Fruit fly (Drosophila melanogaster) whole organism, embryonic: ENCODE data around the gene her.

Source experiments
- Ada2b ChIP-seq: fragments of 200-800 bp; sonication (Bioruptor generic); IDR thresholded peaks from 2 replicates; pipeline ENCODE4 v1.3.6; 2022; ENCODE audit warnings: missing biosample characterization, missing genetic modification characterization
- Awh ChIP-seq: fragments of 200-800 bp; sonication (Bioruptor generic); IDR thresholded peaks from 2 replicates; pipeline ENCODE4, ENCODE4 v1.3.6; 2022; ENCODE audit warnings: missing biosample characterization, missing genetic modification characterization
- Bgb ChIP-seq: fragments of 200-800 bp; sonication (Bioruptor generic); IDR thresholded peaks from 2 replicates; pipeline ENCODE4 v1.3.6; 2022; ENCODE audit warnings: missing biosample characterization, missing genetic modification characterization; ENCODE audit not compliant: partially characterized antibody
- CG10462 ChIP-seq: fragments of 200-800 bp; sonication (Bioruptor generic); optimal IDR thresholded peaks from 2 replicates; lab custom pipeline; 2016; ENCODE audit warnings: missing biosample characterization, missing genetic modification characterization
- CG10654 ChIP-seq: fragments of 200-800 bp; sonication (Bioruptor generic); optimal IDR thresholded peaks from 2 replicates; lab custom pipeline; 2016; ENCODE audit warnings: missing biosample characterization, missing genetic modification characterization
- CG10959 ChIP-seq: fragments of 200-800 bp; sonication (Bioruptor generic); IDR thresholded peaks from 2 replicates; pipeline ENCODE4 v1.3.6; 2022; ENCODE audit warnings: missing biosample characterization, missing genetic modification characterization
- CG13624 ChIP-seq: fragments of 200-800 bp; sonication (Bioruptor generic); optimal IDR thresholded peaks from 2 replicates; lab custom pipeline; 2016; ENCODE audit warnings: missing biosample characterization, missing genetic modification characterization
- CG15011 ChIP-seq: fragments of 200-800 bp; sonication (Bioruptor generic); optimal IDR thresholded peaks from 3 replicates; lab custom pipeline; 2018; ENCODE audit warnings: missing biosample characterization, mild to moderate bottlenecking, missing genetic modification characterization
- CG15479 ChIP-seq: fragments of 200-800 bp; sonication (Bioruptor generic); optimal IDR thresholded peaks from 3 replicates; lab custom pipeline; 2019; ENCODE audit warnings: missing biosample characterization, mild to moderate bottlenecking, missing genetic modification characterization, moderate library complexity
- CG3163 ChIP-seq: fragments of 200-800 bp; sonication (Bioruptor generic); optimal IDR thresholded peaks from 3 replicates; lab custom pipeline; 2016; ENCODE audit warnings: missing biosample characterization, missing genetic modification characterization
- CG34422 ChIP-seq: fragments of 200-800 bp; sonication (Bioruptor generic); IDR thresholded peaks from 3 replicates; pipeline ENCODE4 v1.3.6; 2022; ENCODE audit warnings: missing biosample characterization, missing genetic modification characterization
- CG4360 ChIP-seq: fragments of 200-800 bp; sonication (Bioruptor generic); IDR thresholded peaks from 2 replicates; pipeline ENCODE4 v1.3.6; 2022; ENCODE audit warnings: missing biosample characterization, missing genetic modification characterization
- CG4424 ChIP-seq: fragments of 200-800 bp; sonication (Bioruptor generic); optimal IDR thresholded peaks from 3 replicates; lab custom pipeline; 2016; ENCODE audit warnings: missing biosample characterization, missing genetic modification characterization
- CG6683 ChIP-seq: fragments of 200-800 bp; sonication (Bioruptor generic); optimal IDR thresholded peaks from 2 replicates; lab custom pipeline; 2017; ENCODE audit warnings: missing biosample characterization, mild to moderate bottlenecking, missing genetic modification characterization, missing genetic modification reagents
- CG6689 ChIP-seq: fragments of 200-800 bp; sonication (Bioruptor generic); IDR thresholded peaks from 2 replicates; pipeline ENCODE4 v1.3.6; 2022; ENCODE audit warnings: missing biosample characterization, missing genetic modification characterization
- CG6791 ChIP-seq: fragments of 200-800 bp; sonication (Bioruptor generic); IDR thresholded peaks from 3 replicates; pipeline ENCODE4 v1.3.6; 2022; ENCODE audit warnings: missing biosample characterization, missing genetic modification characterization; ENCODE audit not compliant: partially characterized antibody
- CG8290 ChIP-seq, 3 experiments: fragments of 200-800 bp; sonication (Bioruptor generic); optimal IDR thresholded peaks; 2 replicates each; lab custom pipeline; 2016 to 2019; ENCODE audit warnings: missing biosample characterization in 3 of 3, missing genetic modification characterization in 3 of 3, mild to moderate bottlenecking in 2 of 3, moderate library complexity in 1 of 3
- CG8359 ChIP-seq: fragments of 200-800 bp; sonication (Bioruptor generic); optimal IDR thresholded peaks from 2 replicates; lab custom pipeline; 2017; ENCODE audit warnings: missing biosample characterization, mild to moderate bottlenecking, missing genetic modification characterization, borderline replicate concordance
- CHES-1-like ChIP-seq: fragments of 200-800 bp; sonication (Bioruptor generic); optimal IDR thresholded peaks from 2 replicates; lab custom pipeline; 2016; ENCODE audit warnings: missing biosample characterization, missing genetic modification characterization
- ERR ChIP-seq: fragments of 200-800 bp; sonication (Bioruptor generic); optimal IDR thresholded peaks from 2 replicates; lab custom pipeline; 2016; ENCODE audit warnings: missing biosample characterization, missing genetic modification characterization
- Fer1 ChIP-seq: fragments of 200-800 bp; sonication (Bioruptor generic); optimal IDR thresholded peaks from 2 replicates; lab custom pipeline; 2017; ENCODE audit warnings: missing biosample characterization, mild to moderate bottlenecking, missing genetic modification characterization
- Fer3 ChIP-seq: fragments of 200-800 bp; sonication (Bioruptor generic); optimal IDR thresholded peaks from 2 replicates; lab custom pipeline; 2018; ENCODE audit warnings: missing biosample characterization, mild to moderate bottlenecking, missing genetic modification characterization, moderate library complexity
- H15 ChIP-seq: fragments of 200-800 bp; sonication (Bioruptor generic); IDR thresholded peaks from 3 replicates; pipeline ENCODE4 v1.3.6; 2022; ENCODE audit warnings: missing biosample characterization, missing genetic modification characterization
- HLHmδ ChIP-seq: fragments of 200-800 bp; sonication (Bioruptor generic); optimal IDR thresholded peaks from 2 replicates; lab custom pipeline; 2018; ENCODE audit warnings: missing biosample characterization, mild to moderate bottlenecking, missing genetic modification characterization, moderate library complexity
- Hand ChIP-seq: fragments of 200-800 bp; sonication (Bioruptor generic); optimal IDR thresholded peaks from 2 replicates; lab custom pipeline; 2017; ENCODE audit warnings: mild to moderate bottlenecking, missing biosample characterization, missing genetic modification reagents, missing genetic modification characterization
- Mad ChIP-seq: fragments of 200-800 bp; sonication (Bioruptor generic); optimal IDR thresholded peaks from 2 replicates; lab custom pipeline; 2016; ENCODE audit warnings: missing biosample characterization, missing genetic modification characterization
- Sry-δ ChIP-seq: fragments of 200-800 bp; sonication (Bioruptor generic); optimal IDR thresholded peaks from 2 replicates; lab custom pipeline; 2016; ENCODE audit warnings: missing biosample characterization, missing genetic modification characterization
- cas ChIP-seq: fragments of 200-800 bp; sonication (Bioruptor generic); IDR thresholded peaks from 2 replicates; pipeline ENCODE4 v1.3.6; 2022; ENCODE audit warnings: missing biosample characterization, missing genetic modification characterization
- cwo ChIP-seq: fragments of 200-800 bp; sonication (Bioruptor generic); optimal IDR thresholded peaks from 3 replicates; lab custom pipeline; 2017; ENCODE audit warnings: missing biosample characterization, missing genetic modification characterization, mild to moderate bottlenecking, moderate library complexity, missing genetic modification reagents
- dimm ChIP-seq: fragments of 200-800 bp; sonication (Bioruptor generic); IDR thresholded peaks from 2 replicates; pipeline ENCODE4 v1.3.6; 2022; ENCODE audit warnings: missing biosample characterization, missing genetic modification characterization
- fu2 ChIP-seq: fragments of 200-800 bp; sonication (Bioruptor generic); optimal IDR thresholded peaks from 2 replicates; lab custom pipeline; 2016; ENCODE audit warnings: missing biosample characterization, missing genetic modification characterization
- gsb ChIP-seq: fragments of 200-800 bp; sonication (Bioruptor generic); IDR thresholded peaks from 2 replicates; pipeline ENCODE4 v1.3.6; 2022; ENCODE audit warnings: missing biosample characterization, missing genetic modification characterization
- insv ChIP-seq, 2 experiments: fragments of 200-800 bp; sonication (Bioruptor generic); optimal IDR thresholded peaks; 3 replicates each; lab custom pipeline; 2016 to 2018; ENCODE audit warnings: missing biosample characterization in 2 of 2, missing genetic modification characterization in 2 of 2
- jigr1 ChIP-seq: fragments of 200-800 bp; sonication (Bioruptor generic); IDR thresholded peaks from 3 replicates; pipeline ENCODE4 v1.3.6; 2022; ENCODE audit warnings: missing biosample characterization, missing genetic modification characterization
- kah ChIP-seq: fragments of 200-800 bp; sonication (Bioruptor generic); optimal IDR thresholded peaks from 2 replicates; lab custom pipeline; 2018; ENCODE audit warnings: missing biosample characterization, mild to moderate bottlenecking, missing genetic modification characterization
- knrl ChIP-seq: fragments of 200-800 bp; sonication (Bioruptor generic); IDR thresholded peaks from 3 replicates; pipeline ENCODE4 v1.3.6; 2022; ENCODE audit warnings: missing biosample characterization, missing genetic modification characterization; ENCODE audit not compliant: partially characterized antibody
- lmd ChIP-seq: fragments of 200-800 bp; sonication (Bioruptor generic); IDR thresholded peaks from 2 replicates; pipeline ENCODE4 v1.3.6; 2022; ENCODE audit warnings: missing biosample characterization, missing genetic modification characterization
- luna ChIP-seq: fragments of 200-800 bp; sonication (Bioruptor generic); optimal IDR thresholded peaks from 2 replicates; lab custom pipeline; 2016; ENCODE audit warnings: missing biosample characterization, missing genetic modification characterization
- p53 ChIP-seq: fragments of 200-800 bp; sonication (Bioruptor generic); optimal IDR thresholded peaks from 2 replicates; lab custom pipeline; 2016; ENCODE audit warnings: missing biosample characterization, missing genetic modification characterization
- pb ChIP-seq: fragments of 200-800 bp; sonication (Bioruptor generic); optimal IDR thresholded peaks from 3 replicates; lab custom pipeline; 2016; ENCODE audit warnings: missing biosample characterization, missing genetic modification characterization
- pnt ChIP-seq: fragments of 200-800 bp; sonication (Bioruptor generic); optimal IDR thresholded peaks from 3 replicates; lab custom pipeline; 2016; ENCODE audit warnings: missing biosample characterization, missing genetic modification characterization
- ranshi ChIP-seq: fragments of 200-800 bp; sonication (Bioruptor generic); IDR thresholded peaks from 2 replicates; pipeline ENCODE4 v1.3.6; 2022; ENCODE audit warnings: missing biosample characterization, missing genetic modification characterization
- repo ChIP-seq: fragments of 200-800 bp; sonication (Bioruptor generic); optimal IDR thresholded peaks from 2 replicates; lab custom pipeline; 2016; ENCODE audit warnings: missing biosample characterization, missing genetic modification characterization
- schlank ChIP-seq: fragments of 200-800 bp; sonication (Bioruptor generic); optimal IDR thresholded peaks from 2 replicates; lab custom pipeline; 2018; ENCODE audit warnings: missing biosample characterization, mild to moderate bottlenecking, missing genetic modification characterization
- sens ChIP-seq: fragments of 200-800 bp; sonication (Bioruptor generic); peaks from one replicate; lab custom pipeline; 2016; ENCODE audit warnings: missing biosample characterization, missing genetic modification characterization
- slou ChIP-seq: fragments of 200-800 bp; sonication (Bioruptor generic); optimal IDR thresholded peaks from 3 replicates; lab custom pipeline; 2016; ENCODE audit warnings: missing biosample characterization, missing genetic modification characterization
- zf30C ChIP-seq: fragments of 200-800 bp; sonication (Bioruptor generic); optimal IDR thresholded peaks from 3 replicates; lab custom pipeline; 2018; ENCODE audit warnings: missing biosample characterization, mild to moderate bottlenecking, missing genetic modification characterization
- zfh1 ChIP-seq: fragments of 200-800 bp; sonication (Bioruptor generic); IDR thresholded peaks from 3 replicates; pipeline ENCODE4 v1.3.6; 2022; ENCODE audit warnings: missing biosample characterization, missing genetic modification characterization

The her gene

DNA sequence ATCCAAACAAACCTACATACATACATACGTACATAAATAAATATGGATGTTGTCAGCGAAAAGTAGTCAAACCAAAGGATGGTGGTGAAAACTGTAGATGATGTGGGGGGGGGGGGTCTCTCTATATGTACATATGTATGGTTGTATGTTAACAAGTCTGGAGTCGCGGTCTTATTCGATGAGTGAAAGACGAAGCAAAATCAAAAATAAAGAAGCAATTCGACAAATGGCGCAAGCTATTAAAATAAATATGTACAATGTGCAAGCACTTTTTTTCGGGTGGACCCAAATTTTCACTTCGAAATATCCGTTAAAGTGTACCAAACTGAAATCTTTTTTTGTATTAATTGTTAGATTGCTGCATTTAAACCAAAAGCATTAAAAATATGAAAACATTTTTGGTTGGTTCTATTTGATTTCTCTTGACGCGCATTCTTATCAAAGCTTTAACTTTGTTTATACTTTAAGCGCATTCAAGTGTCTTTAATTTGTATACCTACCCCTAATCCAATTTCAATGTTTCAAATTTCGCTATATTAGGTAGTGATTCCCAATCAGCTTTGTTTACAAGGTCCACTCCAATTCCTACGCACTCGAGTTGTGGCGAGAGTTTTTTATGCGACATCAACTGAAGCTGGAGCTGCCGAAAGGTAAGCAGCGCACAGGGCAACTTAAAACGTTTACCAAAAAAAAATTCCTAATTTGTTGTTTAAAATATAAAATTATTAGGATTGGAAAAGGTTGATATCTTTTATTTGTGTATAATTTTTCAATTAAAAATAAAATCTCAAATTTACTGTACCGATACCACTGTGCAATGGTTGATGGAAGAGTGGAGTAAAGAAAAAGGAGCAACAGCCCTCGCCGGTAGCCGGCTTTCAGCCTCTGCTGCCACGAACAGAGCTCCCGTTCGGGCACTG is 7.2 kb downstream of the her start, which contains the start of gene CG31807 (continued):
- no peak for TF ChIP-seq CG10654 (GFP tag; lab: Kevin White, UChicago)
- peak; percentile 5 for TF ChIP-seq pnt (GFP tag; lab: Kevin White, UChicago)
- TF ChIP-seq CG6683: peak; percentile 31
- TF ChIP-seq Fer3 (tag; lab: Kevin White, UChicago): peak; percentile 66
- TF ChIP-seq luna (GFP tag; lab: Kevin White, UChicago): no peak
- peak; percentile 55; the same call in 1 of the 3 replicates for TF ChIP-seq zfh1 (GFP tag; lab: Robert Waterston, UW)
- TF ChIP-seq CG15479: no peak
- TF ChIP-seq Sry-δ (GFP tag; lab: Kevin White, UChicago): peak; percentile 4
- no peak for TF ChIP-seq CG10959
- TF ChIP-seq schlank (tag; lab: Kevin White, UChicago): peak; percentile 40
- TF ChIP-seq knrl: no peak
- TF ChIP-seq p53 (GFP tag; lab: Kevin White, UChicago): no peak
- peak; percentile 36 for TF ChIP-seq pb (GFP tag; lab: Kevin White, UChicago)
- no peak for TF ChIP-seq Mad
- peak; percentile 41 for TF ChIP-seq CG13624 (GFP tag; lab: Kevin White, UChicago)
- TF ChIP-seq HLHmδ (GFP tag; lab: Kevin White, UChicago): no peak
- TF ChIP-seq CG10462: peak; percentile 43
- TF ChIP-seq H15 (GFP tag; lab: Robert Waterston, UW): no peak
- no peak for TF ChIP-seq cas (GFP tag; lab: Robert Waterston, UW)
- TF ChIP-seq Awh (GFP tag; lab: Robert Waterston, UW): peak; percentile 50; the same call in 1 of the 2 replicates
- no peak for TF ChIP-seq zf30C
- no peak for TF ChIP-seq gsb (GFP tag; lab: Robert Waterston, UW)
- no peak; the same call in 1 of the 2 replicates for TF ChIP-seq dimm
- peak; percentile 42 for TF ChIP-seq CHES-1-like (GFP tag; lab: Kevin White, UChicago)
- TF ChIP-seq sens (GFP tag; lab: Kevin White, UChicago): peak; percentile 97
- no peak for TF ChIP-seq CG8290 (GFP tag; optimal IDR thresholded peaks at IDR 0.05; lab: Kevin White, UChicago)
- peak in 1 of 2 experiments; percentile 45 for TF ChIP-seq CG8290 (tag; optimal IDR thresholded peaks at IDR 0.05; lab: Kevin White, UChicago)
- TF ChIP-seq cwo (GFP tag; lab: Kevin White, UChicago): peak; percentile 62
- TF ChIP-seq kah (GFP tag; lab: Kevin White, UChicago): peak; percentile 30
- peak; percentile 70; the same call in 1 of the 2 replicates for TF ChIP-seq CG6689 (GFP tag; lab: Robert Waterston, UW)
- peak in 1 of 2 experiments; percentile 13 for TF ChIP-seq insv (GFP tag; optimal IDR thresholded peaks at IDR 0.05; lab: Kevin White, UChicago)
- no peak for TF ChIP-seq repo (GFP tag; lab: Kevin White, UChicago)
- TF ChIP-seq CG4424: peak; percentile 33
- no peak for TF ChIP-seq CG6791
- peak; percentile 6 for TF ChIP-seq ERR
- TF ChIP-seq CG4360: no peak
- TF ChIP-seq CG34422 (GFP tag; lab: Robert Waterston, UW): 0 out of 3 replicates have a peak, but pooled peaks have one; percentile 16
- TF ChIP-seq fu2 (GFP tag; lab: Kevin White, UChicago): peak; percentile 27
- TF ChIP-seq Bgb (GFP tag; lab: Robert Waterston, UW): no peak
- TF ChIP-seq Fer1: peak; percentile 80
- 0 out of 2 replicates have a peak, but pooled peaks have one; percentile 9 for TF ChIP-seq ranshi (GFP tag; lab: Robert Waterston, UW)
- no peak for TF ChIP-seq jigr1 (GFP tag; lab: Robert Waterston, UW)
- TF ChIP-seq CG8359 (GFP tag; lab: Kevin White, UChicago): no peak
- TF ChIP-seq CG15011: peak; percentile 37
- TF ChIP-seq Hand: peak; percentile 81
- TF ChIP-seq slou (GFP tag; lab: Kevin White, UChicago): peak; percentile 18
- TF ChIP-seq Ada2b (GFP tag; lab: Robert Waterston, UW): peak; percentile 29
- peak; percentile 57; the same call in 1 of the 2 replicates for TF ChIP-seq lmd (GFP tag; lab: Robert Waterston, UW)
- peak; percentile 36 for TF ChIP-seq CG3163 (GFP tag; lab: Kevin White, UChicago)
